Fruit fly (Drosophila melanogaster): ENCODE measurements around the gene CG15330.
A peak's percentile ranks its signal among the peaks of the same experiment; 100 is the strongest.

The CG15330 gene

DNA sequence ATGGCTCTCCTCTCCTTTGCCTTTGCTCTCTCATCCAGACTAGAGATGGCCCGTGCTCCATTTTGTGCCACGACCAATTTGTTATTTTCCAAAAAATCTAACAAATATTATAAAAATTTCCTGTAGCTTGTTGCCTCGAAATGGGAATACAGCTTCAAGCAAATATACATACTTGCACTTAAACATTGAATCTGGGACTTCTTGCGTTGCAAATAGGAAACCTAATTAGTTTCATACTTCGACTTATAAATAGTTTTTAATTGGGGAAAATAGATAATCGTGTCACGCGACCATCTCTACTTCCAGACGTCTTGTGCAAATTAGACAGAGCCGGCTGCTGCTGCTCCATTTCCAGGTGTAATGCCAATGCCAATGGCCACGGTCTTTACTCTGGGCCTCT lies 14.5 kb downstream of the CG15330 start:
- TF ChIP-seq noc (tag; optimal IDR thresholded peaks at IDR 0.05) = peak; percentile 48

DNA sequence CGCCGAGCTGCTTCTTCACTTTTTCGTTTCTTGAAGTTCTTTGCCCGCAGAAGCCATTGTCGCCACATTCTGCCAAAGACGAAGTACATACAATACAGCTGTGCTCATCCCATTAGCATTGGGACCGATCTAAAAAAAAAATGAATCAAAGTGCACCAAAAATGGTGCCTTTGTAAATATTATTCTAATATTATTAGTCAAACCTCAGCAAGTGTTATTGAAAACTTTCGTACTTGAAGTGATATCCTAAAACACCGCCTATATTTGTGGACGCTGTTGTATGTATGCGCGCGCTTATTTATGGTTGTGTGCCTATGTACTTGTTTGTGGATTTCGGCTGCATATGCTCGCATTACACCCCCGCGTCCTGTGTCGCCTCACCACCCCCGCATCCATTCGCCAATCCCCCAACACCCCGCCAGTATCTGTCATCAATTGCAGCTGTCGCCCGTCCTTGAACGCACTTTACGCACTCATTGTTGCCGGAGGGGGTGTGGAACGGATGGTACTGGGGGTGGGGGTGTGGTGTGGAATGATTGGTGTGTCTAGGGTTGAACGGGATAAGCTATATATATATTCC lies 16.6 kb downstream of the CG15330 start:
- TF ChIP-seq noc (tag; optimal IDR thresholded peaks at IDR 0.05) = peak; percentile 49

DNA sequence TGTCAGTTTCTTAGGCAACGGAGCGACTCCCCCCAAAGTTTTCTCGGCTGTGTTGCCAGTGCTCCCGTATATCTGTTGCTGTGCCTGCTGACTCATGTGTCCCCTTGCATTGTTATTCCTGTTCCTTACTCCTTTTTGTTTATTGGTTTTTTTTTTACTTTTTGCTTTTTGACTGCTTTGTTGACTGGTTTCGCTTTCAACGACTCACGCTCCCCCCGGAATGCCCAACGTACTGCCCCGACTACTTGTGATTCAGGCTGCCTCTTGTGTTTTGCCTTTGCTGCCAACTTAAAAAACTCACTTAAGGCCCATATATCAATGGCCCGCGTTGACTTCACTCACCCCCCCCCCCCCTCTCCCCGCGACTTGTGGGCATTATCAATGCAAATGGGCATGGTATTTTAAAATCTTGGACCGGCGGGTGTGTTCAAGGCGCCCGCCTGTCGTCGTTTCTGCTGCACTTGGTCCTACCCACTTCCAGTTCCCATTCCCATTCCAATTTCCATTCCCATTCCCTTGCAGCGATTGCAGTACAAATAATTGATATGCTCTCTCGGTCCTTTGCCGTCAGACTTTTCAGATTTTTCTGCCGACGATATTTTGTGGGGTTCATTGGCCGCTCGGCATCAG lies 17.6 kb downstream of the CG15330 start:
- TF ChIP-seq noc (tag; optimal IDR thresholded peaks at IDR 0.05) = no peak

DNA sequence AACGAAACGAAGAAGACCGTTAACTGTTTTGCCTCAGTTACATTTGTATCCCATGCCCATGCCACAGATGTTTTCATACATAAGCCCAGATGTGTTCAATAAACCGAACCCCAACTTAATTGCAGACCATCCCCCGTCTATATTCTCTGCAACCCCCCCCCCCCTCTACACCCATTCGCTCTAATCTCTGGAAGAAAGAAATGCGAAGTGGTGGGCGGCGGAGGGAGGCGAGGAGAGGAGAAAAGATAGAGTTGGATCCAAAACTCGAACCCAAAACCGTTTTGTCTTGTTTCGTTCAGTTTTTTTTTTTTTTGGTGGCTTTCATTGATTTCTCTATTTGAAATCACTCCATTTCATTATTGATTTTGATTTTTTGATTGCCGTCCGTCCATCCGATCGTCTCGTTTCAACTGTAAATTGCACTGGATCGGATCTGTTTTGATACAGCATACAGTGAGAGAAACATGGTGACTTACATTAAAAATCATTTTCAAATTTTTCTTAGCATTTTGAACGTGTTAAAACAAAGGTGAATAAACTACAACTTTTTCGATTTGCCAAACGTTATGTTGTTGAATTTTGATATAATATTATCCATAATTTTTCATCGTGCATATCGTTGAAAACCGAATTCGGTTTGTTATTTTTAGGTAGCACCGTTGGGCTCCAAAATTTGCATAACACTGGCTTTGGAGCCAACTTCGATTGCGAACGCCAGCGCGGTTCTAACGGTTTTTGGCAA lies 19.8 kb downstream of the CG15330 start:
- TF ChIP-seq noc (tag; optimal IDR thresholded peaks at IDR 0.05) = no peak

DNA sequence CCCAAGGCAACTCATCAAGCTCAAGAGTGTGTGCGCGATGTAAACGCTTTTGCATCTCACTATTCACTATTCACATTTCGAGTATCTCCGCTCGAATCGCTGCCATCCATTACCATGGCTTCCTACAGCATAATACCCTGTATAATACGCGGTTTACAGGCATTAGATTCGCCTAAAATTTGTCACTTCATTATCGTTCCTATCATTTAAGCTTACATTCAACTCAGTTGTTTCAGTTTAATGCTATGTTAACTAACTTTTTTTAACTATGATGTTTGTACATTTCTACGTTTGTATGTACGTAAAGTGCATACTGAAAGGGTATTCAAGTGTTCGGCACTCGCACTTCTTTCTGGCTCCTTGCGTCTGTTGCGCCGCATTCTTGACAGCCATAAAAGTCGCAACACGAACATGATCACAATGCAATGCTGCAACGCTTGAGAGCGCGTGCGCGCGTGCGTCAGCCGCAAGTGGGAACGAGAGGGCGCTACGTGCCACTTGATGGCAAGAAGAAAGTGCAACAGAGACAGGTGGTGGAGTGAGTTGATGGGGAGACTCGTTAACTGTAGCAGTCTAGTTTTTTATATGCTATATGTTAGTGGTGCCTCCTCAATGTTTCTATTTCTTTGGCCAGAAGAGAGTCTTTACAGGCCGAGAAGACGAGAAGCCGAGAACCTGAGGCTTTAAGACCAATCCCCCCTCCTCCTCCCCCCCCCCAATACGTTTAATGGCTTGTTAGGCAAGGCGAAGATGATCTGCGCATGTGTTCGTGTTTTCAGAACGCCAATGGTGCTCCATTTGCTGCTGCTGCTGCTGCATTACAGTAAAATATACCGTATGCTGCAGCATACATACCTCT lies 21.3 kb downstream of the CG15330 start:
- TF ChIP-seq noc (tag; optimal IDR thresholded peaks at IDR 0.05) = no peak

DNA sequence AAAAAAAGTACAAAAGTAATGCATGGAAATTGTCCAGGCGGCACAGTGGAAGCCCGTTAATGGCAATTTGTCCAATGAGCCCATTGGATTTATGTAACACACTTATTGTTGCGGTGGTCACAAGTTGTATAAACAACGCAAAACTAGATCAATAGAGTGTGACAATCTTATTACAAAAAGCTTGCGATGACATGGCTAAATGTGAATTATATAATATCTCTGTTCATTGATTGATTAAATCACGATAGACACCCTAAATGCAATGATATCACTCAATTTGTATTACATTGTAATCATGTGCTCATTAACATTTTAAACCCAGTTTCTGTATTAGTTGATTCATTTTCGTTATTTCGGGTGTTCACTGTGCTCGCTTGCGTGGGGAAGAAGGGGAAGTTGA lies 22.2 kb downstream of the CG15330 start:
- TF ChIP-seq noc (tag; optimal IDR thresholded peaks at IDR 0.05) = no peak

DNA sequence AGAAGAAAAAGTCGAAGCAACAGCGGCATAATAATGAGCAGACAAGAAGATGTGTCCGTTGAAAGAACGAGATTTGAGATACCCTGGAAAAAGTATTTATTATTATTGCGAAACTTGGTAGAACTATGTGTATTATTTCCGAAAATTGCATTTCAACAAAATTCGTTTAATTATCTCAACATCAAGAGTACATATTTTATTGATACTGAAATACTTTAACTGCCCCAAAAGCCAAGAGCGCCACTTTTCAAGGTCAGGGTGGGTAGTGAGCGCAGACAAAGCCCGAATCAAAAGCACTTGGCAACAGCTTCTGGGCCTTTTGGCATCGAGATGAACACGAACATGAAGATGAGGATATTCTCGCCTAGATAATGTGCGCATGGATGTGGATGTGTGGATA lies 23.3 kb downstream of the CG15330 start:
- no peak for TF ChIP-seq noc (tag; optimal IDR thresholded peaks at IDR 0.05)

DNA sequence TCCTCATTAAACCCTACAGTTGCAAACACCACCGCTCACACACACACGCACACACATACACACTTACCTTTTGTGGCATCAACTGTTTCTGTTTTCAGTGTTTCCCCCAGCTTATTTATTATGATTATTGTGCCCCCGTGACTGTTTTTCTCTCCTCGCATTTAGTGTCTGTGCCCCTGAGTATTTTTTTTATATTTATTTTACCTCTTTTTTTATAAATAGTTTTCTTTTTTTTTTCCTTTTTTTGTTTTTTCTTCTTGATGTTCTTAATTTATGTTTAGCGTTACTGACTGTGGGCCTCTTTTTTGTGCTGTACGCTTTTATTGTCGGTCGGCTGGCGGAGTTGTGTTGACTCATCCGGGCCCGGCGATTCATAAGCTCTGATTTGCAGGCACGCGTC lies 24.9 kb downstream of the CG15330 start:
- TF ChIP-seq noc (tag; optimal IDR thresholded peaks at IDR 0.05) = no peak

DNA sequence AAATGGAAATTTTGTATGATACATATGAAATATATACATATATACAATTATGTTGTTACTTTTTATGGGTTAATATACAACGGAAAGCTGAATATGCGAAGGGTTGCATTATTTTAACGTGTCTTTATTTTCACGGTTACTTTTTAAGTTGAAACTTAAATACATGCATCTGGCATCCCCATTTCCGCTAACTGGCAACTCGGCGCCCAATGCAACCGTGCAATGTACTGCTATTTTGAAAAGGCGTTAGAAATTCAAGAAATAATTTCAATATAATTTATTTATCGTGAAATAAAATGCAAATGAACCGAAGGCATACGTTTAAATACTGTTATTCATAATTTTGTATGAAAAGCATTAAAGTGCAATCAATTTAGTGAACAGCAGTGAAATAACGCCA lies 30.7 kb downstream of the CG15330 start:
- TF ChIP-seq noc (tag; optimal IDR thresholded peaks at IDR 0.05) = no peak

DNA sequence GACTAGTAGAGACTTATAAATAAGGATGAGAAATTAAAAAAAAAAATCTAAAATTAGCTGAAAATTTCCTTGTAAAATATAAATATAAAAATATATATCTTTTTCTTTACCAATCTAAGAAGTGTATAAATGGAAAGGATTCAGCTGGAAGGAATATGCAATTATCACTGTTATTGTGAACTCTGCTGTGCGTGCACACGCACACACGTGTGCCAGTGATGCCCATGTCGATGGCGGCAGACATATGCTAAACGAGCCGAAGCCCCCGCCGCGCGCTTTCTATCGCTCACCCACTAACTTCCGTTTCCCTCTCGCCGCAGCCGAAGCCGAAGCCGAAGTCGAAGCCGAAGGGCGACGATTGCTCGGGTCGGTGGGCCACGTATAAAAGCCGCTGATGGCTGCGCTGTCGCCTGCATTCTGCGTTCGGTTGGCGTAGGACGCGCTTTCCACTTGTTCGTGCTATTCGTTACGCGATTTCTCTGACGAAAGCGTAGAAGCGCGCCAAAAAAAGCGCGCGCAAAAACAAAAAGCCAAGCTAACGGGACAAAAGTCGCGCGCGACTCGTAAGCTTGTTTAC lies 39.4 kb downstream of the CG15330 start, which contains the start of gene Tbh:
Gene Tbh, plus strand, starts transcription at position 527 of the 577 bp plus-strand sequence.
- no peak for TF ChIP-seq noc (tag; optimal IDR thresholded peaks at IDR 0.05)

Measured in whole organism, larva.